Worm (Caenorhabditis elegans): Measurements from ENCODE around the gene fbxc-20.

DNA sequence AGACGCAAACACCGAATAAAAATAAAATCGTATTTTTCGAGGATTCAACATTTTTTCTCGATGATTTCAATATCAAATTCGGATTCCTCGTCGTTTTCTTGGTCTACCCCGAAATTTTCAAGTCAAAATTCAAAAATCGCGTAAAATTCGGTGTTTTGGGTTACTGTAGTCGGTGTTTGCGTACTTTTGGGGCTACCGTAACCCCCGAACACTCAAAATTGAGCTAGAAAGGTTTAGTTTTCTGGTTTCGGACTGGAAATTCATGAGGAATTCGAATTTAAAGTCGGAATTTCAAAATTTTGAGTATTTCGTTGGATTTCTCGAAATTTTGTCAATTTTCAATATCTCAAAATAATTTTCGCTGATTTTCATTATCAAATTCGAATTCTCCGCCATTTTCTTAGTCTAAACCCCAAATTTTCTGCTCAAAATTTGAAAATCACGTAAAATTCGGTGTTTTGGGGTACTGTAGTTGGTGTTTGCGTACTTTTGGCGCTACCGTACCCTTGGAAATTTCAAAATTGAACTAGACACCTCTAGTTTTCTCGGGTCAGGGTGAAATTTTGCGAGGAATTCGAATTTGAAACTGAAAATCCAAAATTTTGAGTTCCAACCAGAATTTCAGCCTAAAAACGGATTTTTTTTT lies 37.1 kb downstream of the fbxc-20 start:
- TF ChIP-seq him-1 (tag; optimal IDR thresholded peaks at IDR 0.05) (no peak), W03F9.2 (tag; optimal IDR thresholded peaks at IDR 0.05) (no peak)
